Fruit fly (Drosophila melanogaster) whole organism, embryonic: ENCODE results near the gene CG16779.
A peak's percentile ranks its signal among the peaks of the same experiment; 100 is the strongest.

Experiments
- Abd-B ChIP-seq: fragments of 200-800 bp; sonication (Bioruptor generic); optimal IDR thresholded peaks from 2 replicates; lab custom pipeline; 2018; ENCODE audit warnings: missing biosample characterization, mild to moderate bottlenecking, missing genetic modification characterization, moderate library complexity
- BEAF-32 ChIP-seq: fragments of 200-800 bp; sonication (Bioruptor generic); optimal IDR thresholded peaks from 3 replicates; lab custom pipeline; 2017; ENCODE audit warnings: missing biosample characterization, missing genetic modification characterization, mild to moderate bottlenecking, moderate library complexity, missing genetic modification reagents
- CG11456 ChIP-seq: fragments of 200-800 bp; sonication (Bioruptor generic); IDR thresholded peaks from 3 replicates; pipeline ENCODE4 v1.3.6; 2022; ENCODE audit warnings: missing biosample characterization, missing genetic modification characterization
- CG12744 ChIP-seq: fragments of 200-800 bp; sonication (Bioruptor generic); optimal IDR thresholded peaks from 2 replicates; lab custom pipeline; 2016; ENCODE audit warnings: missing biosample characterization, missing genetic modification characterization
- CG14710 ChIP-seq: fragments of 200-800 bp; sonication (Bioruptor generic); optimal IDR thresholded peaks from 3 replicates; lab custom pipeline; 2019; ENCODE audit warnings: missing biosample characterization, mild to moderate bottlenecking, missing genetic modification characterization, moderate library complexity
- CG15011 ChIP-seq: fragments of 200-800 bp; sonication (Bioruptor generic); optimal IDR thresholded peaks from 3 replicates; lab custom pipeline; 2018; ENCODE audit warnings: missing biosample characterization, mild to moderate bottlenecking, missing genetic modification characterization
- CG15479 ChIP-seq: fragments of 200-800 bp; sonication (Bioruptor generic); optimal IDR thresholded peaks from 3 replicates; lab custom pipeline; 2019; ENCODE audit warnings: missing biosample characterization, mild to moderate bottlenecking, missing genetic modification characterization, moderate library complexity
- CG15514 ChIP-seq: fragments of 200-800 bp; sonication (Bioruptor generic); optimal IDR thresholded peaks from 3 replicates; lab custom pipeline; 2017; ENCODE audit warnings: missing biosample characterization, missing genetic modification characterization, mild to moderate bottlenecking, moderate library complexity, missing genetic modification reagents
- CG16779 ChIP-seq: fragments of 200-800 bp; sonication (Bioruptor generic); IDR thresholded peaks from 2 replicates; pipeline ENCODE4 v1.3.6; 2022; ENCODE audit warnings: missing biosample characterization, missing genetic modification characterization
- CG17912 ChIP-seq: fragments of 200-800 bp; sonication (Bioruptor generic); optimal IDR thresholded peaks from 2 replicates; lab custom pipeline; 2018; ENCODE audit warnings: missing biosample characterization, mild to moderate bottlenecking, missing genetic modification characterization
- CG18599 ChIP-seq: fragments of 200-800 bp; sonication (Bioruptor generic); optimal IDR thresholded peaks from 3 replicates; lab custom pipeline; 2017; ENCODE audit warnings: missing biosample characterization, missing genetic modification characterization, mild to moderate bottlenecking, moderate library complexity, missing genetic modification reagents
- CG30020 ChIP-seq: fragments of 200-800 bp; optimal IDR thresholded peaks from 2 replicates; lab custom pipeline; 2019; ENCODE audit warnings: missing biosample characterization, mild to moderate bottlenecking, missing genetic modification characterization, moderate library complexity
- CG30403 ChIP-seq: fragments of 200-800 bp; sonication (Bioruptor generic); optimal IDR thresholded peaks from 3 replicates; lab custom pipeline; 2016; ENCODE audit warnings: missing biosample characterization, missing genetic modification characterization
- CG3281 ChIP-seq: fragments of 200-800 bp; sonication (Bioruptor generic); optimal IDR thresholded peaks from 3 replicates; lab custom pipeline; 2017; ENCODE audit warnings: missing biosample characterization, mild to moderate bottlenecking, missing genetic modification characterization
- CG4424 ChIP-seq: fragments of 200-800 bp; sonication (Bioruptor generic); optimal IDR thresholded peaks from 3 replicates; lab custom pipeline; 2016; ENCODE audit warnings: missing biosample characterization, missing genetic modification characterization
- CG6254 ChIP-seq: fragments of 200-800 bp; sonication (Bioruptor generic); optimal IDR thresholded peaks from 3 replicates; lab custom pipeline; 2017; ENCODE audit warnings: mild to moderate bottlenecking, missing biosample characterization, missing genetic modification reagents, missing genetic modification characterization
- CG7271 ChIP-seq: fragments of 200-800 bp; sonication (Bioruptor generic); optimal IDR thresholded peaks from 2 replicates; lab custom pipeline; 2018; ENCODE audit warnings: missing biosample characterization, mild to moderate bottlenecking, missing genetic modification characterization, moderate library complexity
- CG8944 ChIP-seq: fragments of 200-800 bp; sonication (Bioruptor generic); optimal IDR thresholded peaks from 3 replicates; lab custom pipeline; 2016; ENCODE audit warnings: missing biosample characterization, missing genetic modification characterization
- D ChIP-seq, 2 experiments: fragments of 200-800 bp in 1 of 2; fragments of >200 bp in 1 of 2; sonication (Bioruptor generic) in 1 of 2; optimal IDR thresholded peaks; 2 replicates in 1 of 2; 3 replicates in 1 of 2; lab custom pipeline; 2017; ENCODE audit warnings: mild to moderate bottlenecking in 1 of 2, missing biosample characterization in 1 of 2, missing genetic modification characterization in 1 of 2, missing genetic modification reagents in 1 of 2
- Dbx ChIP-seq: fragments of 200-800 bp; sonication (Bioruptor generic); IDR thresholded peaks from 3 replicates; pipeline ENCODE4 v1.3.6; 2022; ENCODE audit warnings: missing biosample characterization, missing genetic modification characterization
- Dip2 ChIP-seq: fragments of 200-800 bp; sonication (Bioruptor generic); IDR thresholded peaks from 2 replicates; pipeline ENCODE4 v1.3.6; 2022; ENCODE audit warnings: missing biosample characterization, missing genetic modification characterization
- Dp ChIP-seq: fragments of 200-800 bp; sonication (Bioruptor generic); optimal IDR thresholded peaks from 2 replicates; lab custom pipeline; 2018; ENCODE audit warnings: missing biosample characterization, mild to moderate bottlenecking, missing genetic modification characterization, moderate library complexity
- Fer1 ChIP-seq: fragments of 200-800 bp; sonication (Bioruptor generic); optimal IDR thresholded peaks from 2 replicates; lab custom pipeline; 2017; ENCODE audit warnings: missing biosample characterization, mild to moderate bottlenecking, missing genetic modification characterization
- Fer2 ChIP-seq: fragments of 200-800 bp; sonication (Bioruptor generic); optimal IDR thresholded peaks from 2 replicates; lab custom pipeline; 2018; ENCODE audit warnings: missing biosample characterization, mild to moderate bottlenecking, missing genetic modification characterization, moderate library complexity
- H2.0 ChIP-seq: fragments of 200-800 bp; sonication (Bioruptor generic); IDR thresholded peaks from 2 replicates; pipeline ENCODE4 v1.3.6; 2022; ENCODE audit warnings: missing biosample characterization, missing genetic modification characterization
- Hand ChIP-seq: fragments of 200-800 bp; sonication (Bioruptor generic); optimal IDR thresholded peaks from 2 replicates; lab custom pipeline; 2017; ENCODE audit warnings: mild to moderate bottlenecking, missing biosample characterization, missing genetic modification reagents, missing genetic modification characterization
- Mad ChIP-seq: fragments of 200-800 bp; sonication (Bioruptor generic); optimal IDR thresholded peaks from 2 replicates; lab custom pipeline; 2016; ENCODE audit warnings: missing biosample characterization, missing genetic modification characterization
- Optix ChIP-seq: fragments of 200-800 bp; sonication (Bioruptor generic); IDR thresholded peaks from 3 replicates; pipeline ENCODE4 v1.3.6; 2022; ENCODE audit warnings: missing biosample characterization, missing genetic modification characterization
- Sry-β ChIP-seq: fragments of 200-800 bp; sonication (Bioruptor generic); optimal IDR thresholded peaks from 2 replicates; lab custom pipeline; 2018; ENCODE audit warnings: missing biosample characterization, mild to moderate bottlenecking, missing genetic modification characterization, moderate library complexity
- Stat92E ChIP-seq, 3 experiments: fragments of >200 bp in 2 of 3; fragments of 200-800 bp in 1 of 3; sonication (Bioruptor generic) in 1 of 3; optimal IDR thresholded peaks; 2 replicates each; lab custom pipeline; 2017 to 2019; ENCODE audit warnings: missing biosample characterization in 3 of 3, missing genetic modification characterization in 3 of 3, mild to moderate bottlenecking in 1 of 3, moderate library complexity in 1 of 3
- Taf1 ChIP-seq: fragments of 200-800 bp; sonication (Bioruptor generic); IDR thresholded peaks from 2 replicates; pipeline ENCODE4 v1.3.6; 2022; ENCODE audit warnings: missing biosample characterization, missing genetic modification characterization
- ab ChIP-seq: fragments of 200-800 bp; sonication (Bioruptor generic); optimal IDR thresholded peaks from 2 replicates; lab custom pipeline; 2016; ENCODE audit warnings: missing biosample characterization, missing genetic modification characterization
- ap ChIP-seq: fragments of 200-800 bp; sonication (Bioruptor generic); IDR thresholded peaks from 2 replicates; pipeline ENCODE4 v1.3.6; 2022; ENCODE audit warnings: missing biosample characterization, missing genetic modification characterization
- bcd ChIP-seq: fragments of 200-800 bp; sonication (Bioruptor generic); optimal IDR thresholded peaks from 2 replicates; lab custom pipeline; 2017; ENCODE audit warnings: missing biosample characterization, mild to moderate bottlenecking, missing genetic modification characterization
- bigmax ChIP-seq: fragments of 200-800 bp; sonication (Bioruptor generic); optimal IDR thresholded peaks from 2 replicates; lab custom pipeline; 2018; ENCODE audit warnings: missing biosample characterization, mild to moderate bottlenecking, missing genetic modification characterization
- cwo ChIP-seq: fragments of 200-800 bp; sonication (Bioruptor generic); optimal IDR thresholded peaks from 3 replicates; lab custom pipeline; 2017; ENCODE audit warnings: missing biosample characterization, missing genetic modification characterization, mild to moderate bottlenecking, moderate library complexity, missing genetic modification reagents
- en ChIP-seq: fragments of 200-800 bp; sonication (Bioruptor generic); optimal IDR thresholded peaks from 2 replicates; lab custom pipeline; 2016; ENCODE audit warnings: missing biosample characterization, missing genetic modification characterization
- h ChIP-seq: fragments of >200 bp; optimal IDR thresholded peaks from 2 replicates; lab custom pipeline; 2017
- her ChIP-seq: fragments of 200-800 bp; sonication (Bioruptor generic); optimal IDR thresholded peaks from 2 replicates; lab custom pipeline; 2016; ENCODE audit warnings: missing biosample characterization, missing genetic modification characterization
- inv ChIP-seq: fragments of 200-800 bp; sonication (Bioruptor generic); IDR thresholded peaks from 2 replicates; pipeline ENCODE4 v1.3.6; 2022; ENCODE audit warnings: missing biosample characterization, missing genetic modification characterization; ENCODE audit not compliant: partially characterized antibody
- nmo ChIP-seq: fragments of 200-800 bp; sonication (Bioruptor generic); optimal IDR thresholded peaks from 2 replicates; lab custom pipeline; 2018; ENCODE audit warnings: missing biosample characterization, mild to moderate bottlenecking, missing genetic modification characterization, moderate library complexity
- oc ChIP-seq: fragments of 200-800 bp; sonication (Bioruptor generic); optimal IDR thresholded peaks from 2 replicates; lab custom pipeline; 2018; ENCODE audit warnings: missing biosample characterization, mild to moderate bottlenecking, missing genetic modification characterization, moderate library complexity
- rib ChIP-seq: fragments of 200-800 bp; sonication (Bioruptor generic); IDR thresholded peaks from 2 replicates; pipeline ENCODE4 v1.3.6; 2022; ENCODE audit warnings: missing biosample characterization, missing genetic modification characterization
- row ChIP-seq: fragments of 200-800 bp; sonication (Bioruptor generic); IDR thresholded peaks from 3 replicates; pipeline ENCODE4 v1.3.6; 2022; ENCODE audit warnings: missing biosample characterization, missing genetic modification characterization
- sima ChIP-seq: fragments of 200-800 bp; sonication (Bioruptor generic); optimal IDR thresholded peaks from 2 replicates; lab custom pipeline; 2016; ENCODE audit warnings: missing biosample characterization, missing genetic modification characterization
- sqz ChIP-seq: fragments of 200-800 bp; sonication (Bioruptor generic); optimal IDR thresholded peaks from 3 replicates; lab custom pipeline; 2018; ENCODE audit warnings: missing biosample characterization, mild to moderate bottlenecking, missing genetic modification characterization
- ttk ChIP-seq: fragments of 200-800 bp; sonication (Bioruptor generic); IDR thresholded peaks from 2 replicates; pipeline ENCODE4 v2.1.2; 2022; ENCODE audit warnings: missing biosample characterization, missing genetic modification characterization
- vnd ChIP-seq: fragments of 200-800 bp; sonication (Bioruptor generic); IDR thresholded peaks from 3 replicates; pipeline ENCODE4 v1.3.6; 2022; ENCODE audit warnings: missing biosample characterization, missing genetic modification characterization; ENCODE audit not compliant: partially characterized antibody
- zen ChIP-seq: fragments of 200-800 bp; sonication (Bioruptor generic); optimal IDR thresholded peaks from 3 replicates; lab custom pipeline; 2018; ENCODE audit warnings: missing biosample characterization, mild to moderate bottlenecking, missing genetic modification characterization, moderate library complexity

The CG16779 gene

dm6 chr3R:9496748-9497147, 3.3 kb upstream of the CG16779 start (continued):
- TF ChIP-seq CG7271 (tag; lab: Kevin White, UChicago) = no peak
- peak; percentile 64 for TF ChIP-seq sima (GFP tag; lab: Kevin White, UChicago)
- peak; percentile 80 for TF ChIP-seq CG30403 (GFP tag; lab: Kevin White, UChicago)
- TF ChIP-seq Optix (GFP tag; lab: Robert Waterston, UW) = no peak
- TF ChIP-seq CG18599 (GFP tag; lab: Kevin White, UChicago) = peak; percentile 75
- peak; percentile 47 for TF ChIP-seq CG4424 (GFP tag; lab: Kevin White, UChicago)
- TF ChIP-seq ttk (GFP tag; lab: Robert Waterston, UW) = peak; percentile 43; the same call in 1 of the 2 replicates
- TF ChIP-seq row (GFP tag; lab: Robert Waterston, UW) = peak; percentile 9; the same call in 1 of the 3 replicates
- peak; percentile 64 for TF ChIP-seq zen (tag; lab: Kevin White, UChicago)
- TF ChIP-seq Mad (GFP tag; lab: Kevin White, UChicago) = peak; percentile 42
- peak; percentile 100 for TF ChIP-seq Dp (GFP tag; lab: Kevin White, UChicago)
- TF ChIP-seq Taf1 (GFP tag; lab: Robert Waterston, UW) = no peak; the same call in 1 of the 2 replicates
- TF ChIP-seq rib (GFP tag; lab: Robert Waterston, UW) = peak; percentile 72
- peak; percentile 13 for TF ChIP-seq CG3281 (GFP tag; lab: Kevin White, UChicago)
- no peak for TF ChIP-seq oc (tag; lab: Kevin White, UChicago)
- peak; percentile 86 for TF ChIP-seq CG14710 (tag; lab: Kevin White, UChicago)
- TF ChIP-seq D (optimal IDR thresholded peaks at IDR 0.05; lab: Kevin White, UChicago) = no peak
- no peak for TF ChIP-seq D (GFP tag; optimal IDR thresholded peaks at IDR 0.05; lab: Kevin White, UChicago)
- TF ChIP-seq CG11456 (GFP tag; lab: Robert Waterston, UW) = peak; percentile 89
- TF ChIP-seq CG12744 (GFP tag; lab: Kevin White, UChicago) = peak; percentile 76
- TF ChIP-seq vnd (GFP tag; lab: Robert Waterston, UW) = no peak
- TF ChIP-seq bigmax = peak; percentile 29
- TF ChIP-seq CG15011 (GFP tag; lab: Kevin White, UChicago) = no peak
- TF ChIP-seq BEAF-32 (GFP tag; lab: Kevin White, UChicago) = peak; percentile 58
- peak; percentile 35; the same call in 1 of the 2 replicates for TF ChIP-seq inv (GFP tag; lab: Robert Waterston, UW)
- TF ChIP-seq Dip2 (GFP tag; lab: Robert Waterston, UW) = no peak
- peak in 1 of 3 experiments; percentile 92 for TF ChIP-seq Stat92E (GFP tag; optimal IDR thresholded peaks at IDR 0.05; lab: Kevin White, UChicago)
- TF ChIP-seq Abd-B (GFP tag; lab: Kevin White, UChicago) = peak; percentile 62
- TF ChIP-seq CG8944 (GFP tag; lab: Kevin White, UChicago) = peak; percentile 80
- TF ChIP-seq en (GFP tag; lab: Kevin White, UChicago) = peak; percentile 5
- TF ChIP-seq ab (GFP tag; lab: Kevin White, UChicago) = no peak
- peak; percentile 2 for TF ChIP-seq CG30020
- TF ChIP-seq bcd (GFP tag; lab: Kevin White, UChicago) = peak; percentile 74
- no peak for TF ChIP-seq sqz
- peak; percentile 75 for TF ChIP-seq Fer2
- no peak for TF ChIP-seq CG15479 (GFP tag; lab: Kevin White, UChicago)
- TF ChIP-seq H2.0 (GFP tag; lab: Robert Waterston, UW) = peak; percentile 62; the same call in 1 of the 2 replicates
- TF ChIP-seq Dbx (GFP tag; lab: Robert Waterston, UW) = peak; percentile 67; the same call in 2 of the 3 replicates
- TF ChIP-seq ap = no peak
- TF ChIP-seq Fer1 = peak; percentile 75
- TF ChIP-seq CG17912 (GFP tag; lab: Kevin White, UChicago) = peak; percentile 75
- TF ChIP-seq her (GFP tag; lab: Kevin White, UChicago) = peak; percentile 83
- TF ChIP-seq CG15514 (GFP tag; lab: Kevin White, UChicago) = peak; percentile 91
- no peak for TF ChIP-seq h (lab: Kevin White, UChicago)
- no peak for TF ChIP-seq Hand (GFP tag; lab: Kevin White, UChicago)
- peak; percentile 42 for TF ChIP-seq cwo
- TF ChIP-seq CG6254 (GFP tag; lab: Kevin White, UChicago) = no peak
- peak; percentile 90 for TF ChIP-seq CG16779 (GFP tag; lab: Robert Waterston, UW)
- TF ChIP-seq nmo (GFP tag; lab: Kevin White, UChicago) = peak; percentile 78
- TF ChIP-seq Sry-β (GFP tag; lab: Kevin White, UChicago) = no peak
